Worm (Caenorhabditis elegans) whole organism, L2 larva: ENCODE data around the gene F07E5.12.

ENCODE experiments used
- R02D3.7 ChIP-seq: fragments of 150-350 bp; optimal IDR thresholded peaks from 2 replicates; lab custom pipeline; 2014; ENCODE audit warnings: missing biosample characterization, missing genetic modification characterization
- ceh-82 ChIP-seq: fragments of 150-350 bp; optimal IDR thresholded peaks from 2 replicates; lab custom pipeline; 2014; ENCODE audit warnings: missing biosample characterization, missing genetic modification characterization
- lin-13 ChIP-seq: fragments of 150-350 bp; optimal IDR thresholded peaks from 2 replicates; lab custom pipeline; 2014; ENCODE audit warnings: missing biosample characterization, missing genetic modification reagents, missing genetic modification characterization
- nhr-11 ChIP-seq: fragments of 150-350 bp; optimal IDR thresholded peaks from 2 replicates; lab custom pipeline; 2014; ENCODE audit warnings: missing biosample characterization, missing genetic modification characterization
- nhr-237 ChIP-seq: fragments of 150-350 bp; optimal IDR thresholded peaks from 2 replicates; lab custom pipeline; 2014; ENCODE audit warnings: missing biosample characterization, missing genetic modification characterization
- nhr-25 ChIP-seq: fragments of 150-350 bp; sonication (generic microtip); optimal IDR thresholded peaks from 3 replicates; lab custom pipeline; 2014; ENCODE audit warnings: missing biosample characterization, missing genetic modification characterization
- skn-1 ChIP-seq: sonication (generic microtip); optimal IDR thresholded peaks from 2 replicates; lab custom pipeline; 2017; ENCODE audit warnings: missing biosample characterization, missing genetic modification characterization
- unc-39 ChIP-seq: fragments of 150-350 bp; optimal IDR thresholded peaks from 2 replicates; lab custom pipeline; 2014; ENCODE audit warnings: missing biosample characterization, missing genetic modification characterization
- ztf-1 ChIP-seq: fragments of 200-800 bp; sonication (Bioruptor generic); conservative IDR thresholded peaks from 2 replicates; pipeline ENCODE4 v1.3.6; 2022; ENCODE audit warnings: missing genetic modification characterization, missing compliant biosample characterization

DNA sequence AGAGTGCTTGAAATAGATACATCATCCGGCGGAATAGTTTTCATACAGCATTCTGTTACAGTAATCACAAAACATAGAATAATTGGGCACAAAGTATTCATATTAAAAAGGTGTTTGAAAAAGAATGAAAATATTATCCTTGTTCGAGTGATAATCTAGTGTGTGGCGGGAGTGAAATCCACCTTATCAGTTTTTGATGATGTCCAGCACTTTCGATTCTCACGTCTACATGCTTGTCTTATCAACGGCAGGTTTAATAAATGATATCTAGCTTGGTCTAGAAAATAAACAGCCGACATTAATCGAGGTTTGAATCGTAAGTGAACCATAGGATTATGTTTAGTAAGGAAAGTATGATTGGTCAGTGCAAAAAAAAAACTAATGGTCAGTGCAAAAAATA, 42.2 kb downstream of the F07E5.12 start, which contains the start of gene R52.5:
- TF ChIP-seq ztf-1: no peak
- no peak for TF ChIP-seq nhr-25
- TF ChIP-seq lin-13 (GFP tag; lab: Kevin White, UChicago): no peak
- TF ChIP-seq nhr-11 (tag; lab: Kevin White, UChicago): no peak
- TF ChIP-seq ceh-82 (tag; lab: Kevin White, UChicago): no peak
- TF ChIP-seq nhr-237: no peak
- TF ChIP-seq R02D3.7 (tag; lab: Kevin White, UChicago): no peak
- no peak for TF ChIP-seq skn-1
- TF ChIP-seq unc-39 (tag; lab: Kevin White, UChicago): no peak
